Worm (Caenorhabditis elegans) whole organism, early embryonic: ENCODE measurements around the gene F11C7.2.

Experiments used
- B0310.2 ChIP-seq: sonication (generic microtip); optimal IDR thresholded peaks from 2 replicates; lab custom pipeline; 2016; ENCODE audit warnings: mild to moderate bottlenecking, missing genetic modification characterization, missing compliant biosample characterization
- aly-1 ChIP-seq: sonication (generic microtip); optimal IDR thresholded peaks from 2 replicates; lab custom pipeline; 2016; ENCODE audit warnings: missing genetic modification characterization, missing compliant biosample characterization
- ama-1 ChIP-seq: fragments of 150-350 bp; optimal IDR thresholded peaks from 2 replicates; lab custom pipeline; 2014
- ets-7 ChIP-seq: sonication (generic microtip); optimal IDR thresholded peaks from 2 replicates; lab custom pipeline; 2016; ENCODE audit warnings: missing genotype, missing genetic modification characterization, missing compliant biosample characterization
- flt-1 ChIP-seq: fragments of 200-800 bp; sonication (Bioruptor generic); IDR thresholded peaks from 2 replicates; pipeline ENCODE4 v1.3.6; 2022; ENCODE audit warnings: missing genetic modification characterization, missing compliant biosample characterization
- pes-1 ChIP-seq: fragments of 200-800 bp; sonication (Bioruptor generic); IDR thresholded peaks from 2 replicates; pipeline ENCODE4 v1.3.6; 2022; ENCODE audit warnings: missing genetic modification reagents, missing genetic modification characterization, missing compliant biosample characterization
- scrt-1 ChIP-seq: fragments of 200-800 bp; sonication (Bioruptor generic); IDR thresholded peaks from 2 replicates; pipeline ENCODE4 v1.3.6; 2022; ENCODE audit warnings: missing genetic modification characterization, missing compliant biosample characterization
- sea-1 ChIP-seq: fragments of 200-800 bp; sonication (Bioruptor generic); conservative IDR thresholded peaks from 2 replicates; pipeline ENCODE4 v1.3.6; 2022; ENCODE audit warnings: missing genetic modification characterization, missing compliant biosample characterization
- tbx-11 ChIP-seq: fragments of 200-800 bp; sonication (Bioruptor generic); IDR thresholded peaks from 2 replicates; pipeline ENCODE4 v1.3.6; 2022; ENCODE audit warnings: missing genetic modification characterization, missing compliant biosample characterization

- TF ChIP-seq scrt-1 (GFP tag; lab: Robert Waterston, UW): no peak
- no peak for TF ChIP-seq flt-1 (GFP tag; lab: Robert Waterston, UW)
- no peak for TF ChIP-seq ama-1 (lab: Kevin White, UChicago)
- TF ChIP-seq sea-1 (GFP tag; lab: Robert Waterston, UW): no peak
- no peak for TF ChIP-seq pes-1 (GFP tag; lab: Robert Waterston, UW)
- TF ChIP-seq tbx-11 (GFP tag; lab: Robert Waterston, UW): no peak
- no peak for TF ChIP-seq aly-1 (tag; lab: Kevin White, UChicago)
- TF ChIP-seq B0310.2 (tag; lab: Kevin White, UChicago): no peak
- no peak for TF ChIP-seq ets-7
Measured at ce11 chrX:17426712-17427111, 30.1 kb downstream of the F11C7.2 start.
